Fruit fly (Drosophila melanogaster) whole organism, embryonic: ENCODE measurements around the gene NFAT.
A peak's percentile ranks its signal among the peaks of the same experiment; 100 is the strongest.

ENCODE experiments used
- Awh ChIP-seq: fragments of 200-800 bp; sonication (Bioruptor generic); IDR thresholded peaks from 2 replicates; pipeline ENCODE4, ENCODE4 v1.3.6; 2022; ENCODE audit warnings: missing biosample characterization, missing genetic modification characterization
- CG12071 ChIP-seq: fragments of 200-800 bp; sonication (Bioruptor generic); optimal IDR thresholded peaks from 3 replicates; lab custom pipeline; 2018; ENCODE audit warnings: missing biosample characterization, mild to moderate bottlenecking, missing genetic modification characterization
- CG12104 ChIP-seq: fragments of 200-800 bp; sonication (Bioruptor generic); optimal IDR thresholded peaks from 3 replicates; lab custom pipeline; 2016; ENCODE audit warnings: missing biosample characterization, missing genetic modification characterization
- CG12769 ChIP-seq: fragments of 200-800 bp; sonication (Bioruptor generic); optimal IDR thresholded peaks from 2 replicates; lab custom pipeline; 2019; ENCODE audit warnings: missing biosample characterization, mild to moderate bottlenecking, missing genetic modification characterization, moderate library complexity
- CG15601 ChIP-seq: fragments of 200-800 bp; sonication (Bioruptor generic); optimal IDR thresholded peaks from 3 replicates; lab custom pipeline; 2019; ENCODE audit warnings: missing biosample characterization, mild to moderate bottlenecking, missing genetic modification characterization, moderate library complexity
- CG17186 ChIP-seq: fragments of 200-800 bp; sonication (Bioruptor generic); optimal IDR thresholded peaks from 3 replicates; lab custom pipeline; 2017; ENCODE audit warnings: missing biosample characterization, missing genetic modification reagents, missing genetic modification characterization
- CG17328 ChIP-seq: fragments of 200-800 bp; sonication (Bioruptor generic); IDR thresholded peaks from 2 replicates; pipeline ENCODE4 v1.3.6; 2022; ENCODE audit warnings: missing biosample characterization, missing genetic modification characterization
- CG17568 ChIP-seq: fragments of 200-800 bp; sonication (Bioruptor generic); optimal IDR thresholded peaks from 2 replicates; lab custom pipeline; 2018; ENCODE audit warnings: missing biosample characterization, mild to moderate bottlenecking, missing genetic modification characterization, moderate library complexity
- CG17612 ChIP-seq: fragments of 200-800 bp; sonication (Bioruptor generic); IDR thresholded peaks from 2 replicates; pipeline ENCODE4 v1.3.6; 2022; ENCODE audit warnings: missing biosample characterization, missing genetic modification characterization
- CG17829 ChIP-seq: fragments of 200-800 bp; optimal IDR thresholded peaks from 2 replicates; lab custom pipeline; 2019; ENCODE audit warnings: missing biosample characterization, mild to moderate bottlenecking, missing genetic modification characterization, moderate library complexity
- CG31365 ChIP-seq: fragments of 200-800 bp; sonication (Bioruptor generic); optimal IDR thresholded peaks from 2 replicates; lab custom pipeline; 2018; ENCODE audit warnings: missing biosample characterization, mild to moderate bottlenecking, missing genetic modification characterization
- CG3838 ChIP-seq: fragments of 200-800 bp; sonication (Bioruptor generic); optimal IDR thresholded peaks from 3 replicates; lab custom pipeline; 2016; ENCODE audit warnings: missing biosample characterization, missing genetic modification characterization
- CG4424 ChIP-seq: fragments of 200-800 bp; sonication (Bioruptor generic); optimal IDR thresholded peaks from 3 replicates; lab custom pipeline; 2016; ENCODE audit warnings: missing biosample characterization, missing genetic modification characterization
- CG4854 ChIP-seq: fragments of 200-800 bp; sonication (Bioruptor generic); optimal IDR thresholded peaks from 2 replicates; lab custom pipeline; 2016; ENCODE audit warnings: missing biosample characterization, missing genetic modification characterization, inconsistent platforms
- CG6272 ChIP-seq: fragments of 200-800 bp; sonication (Bioruptor generic); IDR thresholded peaks from 2 replicates; pipeline ENCODE4 v1.3.6; 2022; ENCODE audit warnings: missing biosample characterization, missing genetic modification characterization
- CG8290 ChIP-seq, 3 experiments: fragments of 200-800 bp; sonication (Bioruptor generic); optimal IDR thresholded peaks; 2 replicates each; lab custom pipeline; 2016 to 2019; ENCODE audit warnings: missing biosample characterization in 3 of 3, missing genetic modification characterization in 3 of 3, mild to moderate bottlenecking in 2 of 3, moderate library complexity in 1 of 3
- CG9437 ChIP-seq: fragments of 200-800 bp; sonication (Bioruptor generic); optimal IDR thresholded peaks from 2 replicates; lab custom pipeline; 2018; ENCODE audit warnings: missing biosample characterization, mild to moderate bottlenecking, missing genetic modification characterization
- CG9817 ChIP-seq: fragments of 200-800 bp; sonication (Bioruptor generic); optimal IDR thresholded peaks from 2 replicates; lab custom pipeline; 2018; ENCODE audit warnings: missing biosample characterization, mild to moderate bottlenecking, missing genetic modification characterization, moderate library complexity
- Dp ChIP-seq: fragments of 200-800 bp; sonication (Bioruptor generic); optimal IDR thresholded peaks from 2 replicates; lab custom pipeline; 2018; ENCODE audit warnings: missing biosample characterization, mild to moderate bottlenecking, missing genetic modification characterization, moderate library complexity
- E2f1 ChIP-seq: fragments of 200-800 bp; sonication (Bioruptor generic); IDR thresholded peaks from 2 replicates; pipeline ENCODE4 v1.3.6; 2022; ENCODE audit warnings: missing biosample characterization, missing genetic modification characterization
- Gug ChIP-seq: fragments of 200-800 bp; sonication (Bioruptor generic); IDR thresholded peaks from 4 replicates; pipeline ENCODE4 v1.3.6; 2022; ENCODE audit warnings: missing biosample characterization, missing genetic modification characterization
- HLH3B ChIP-seq: fragments of 200-800 bp; sonication (Bioruptor generic); IDR thresholded peaks from 2 replicates; pipeline ENCODE4 v1.3.6; 2022; ENCODE audit warnings: missing biosample characterization, missing genetic modification characterization
- Hand ChIP-seq: fragments of 200-800 bp; sonication (Bioruptor generic); optimal IDR thresholded peaks from 2 replicates; lab custom pipeline; 2017; ENCODE audit warnings: mild to moderate bottlenecking, missing biosample characterization, missing genetic modification reagents, missing genetic modification characterization
- MTF-1 ChIP-seq: fragments of 200-800 bp; sonication (Bioruptor generic); optimal IDR thresholded peaks from 2 replicates; lab custom pipeline; 2018; ENCODE audit warnings: missing biosample characterization, mild to moderate bottlenecking, missing genetic modification characterization, borderline replicate concordance
- NC2α ChIP-seq: fragments of 200-800 bp; sonication (Bioruptor generic); optimal IDR thresholded peaks from 2 replicates; lab custom pipeline; 2016; ENCODE audit warnings: missing biosample characterization, missing genetic modification characterization
- Rx ChIP-seq: fragments of 200-800 bp; sonication (Bioruptor generic); IDR thresholded peaks from 2 replicates; pipeline ENCODE4 v1.3.6; 2022; ENCODE audit warnings: missing biosample characterization, missing genetic modification characterization
- Usf ChIP-seq: fragments of 200-800 bp; sonication (Bioruptor generic); optimal IDR thresholded peaks from 2 replicates; lab custom pipeline; 2017; ENCODE audit warnings: missing genotype, missing biosample characterization, missing genetic modification characterization
- Vsx1 ChIP-seq: fragments of 200-800 bp; sonication (Bioruptor generic); optimal IDR thresholded peaks from 2 replicates; lab custom pipeline; 2017; ENCODE audit warnings: missing biosample characterization, mild to moderate bottlenecking, missing genetic modification characterization, missing genetic modification reagents
- YL-1 ChIP-seq: fragments of 200-800 bp; sonication (Bioruptor generic); optimal IDR thresholded peaks from 3 replicates; lab custom pipeline; 2017; ENCODE audit warnings: missing biosample characterization, mild to moderate bottlenecking, missing genetic modification characterization
- ase ChIP-seq: fragments of 200-800 bp; sonication (Bioruptor generic); IDR thresholded peaks from 3 replicates; pipeline ENCODE4 v1.3.6; 2022; ENCODE audit warnings: missing biosample characterization, missing genetic modification characterization
- ash1 ChIP-seq: fragments of 200-800 bp; sonication (Bioruptor generic); optimal IDR thresholded peaks from 2 replicates; lab custom pipeline; 2018; ENCODE audit warnings: missing biosample characterization, mild to moderate bottlenecking, missing genetic modification characterization
- br ChIP-seq: fragments of >200 bp; optimal IDR thresholded peaks from 2 replicates; lab custom pipeline; 2017
- cad ChIP-seq: fragments of >200 bp; optimal IDR thresholded peaks from 2 replicates; lab custom pipeline; 2017; ENCODE audit warnings: missing biosample characterization, missing genetic modification characterization
- chinmo ChIP-seq: fragments of 200-800 bp; sonication (Bioruptor generic); IDR thresholded peaks from 4 replicates; pipeline ENCODE4 v1.3.6; 2022; ENCODE audit warnings: missing biosample characterization, missing genetic modification characterization; ENCODE audit not compliant: partially characterized antibody
- ci ChIP-seq: fragments of 200-800 bp; sonication (Bioruptor generic); IDR thresholded peaks from 3 replicates; pipeline ENCODE4 v1.3.6; 2022; ENCODE audit warnings: missing biosample characterization, missing genetic modification characterization
- crc ChIP-seq: fragments of 200-800 bp; sonication (Bioruptor generic); optimal IDR thresholded peaks from 2 replicates; lab custom pipeline; 2016; ENCODE audit warnings: missing biosample characterization, missing genetic modification characterization
- dysf ChIP-seq: fragments of 200-800 bp; sonication (Bioruptor generic); IDR thresholded peaks from 3 replicates; pipeline ENCODE4 v1.3.6; 2022; ENCODE audit warnings: missing biosample characterization, missing genetic modification characterization
- emc ChIP-seq: fragments of 200-800 bp; sonication (Bioruptor generic); optimal IDR thresholded peaks from 2 replicates; lab custom pipeline; 2016; ENCODE audit warnings: missing biosample characterization, missing genetic modification characterization
- gem ChIP-seq: fragments of 200-800 bp; sonication (Bioruptor generic); optimal IDR thresholded peaks from 2 replicates; lab custom pipeline; 2019; ENCODE audit warnings: missing biosample characterization, mild to moderate bottlenecking, missing genetic modification characterization, moderate library complexity
- klu ChIP-seq: fragments of 200-800 bp; sonication (Bioruptor generic); IDR thresholded peaks from 2 replicates; pipeline ENCODE4 v1.3.6; 2022; ENCODE audit warnings: missing biosample characterization, missing genetic modification characterization
- knrl ChIP-seq: fragments of 200-800 bp; sonication (Bioruptor generic); IDR thresholded peaks from 3 replicates; pipeline ENCODE4 v1.3.6; 2022; ENCODE audit warnings: missing biosample characterization, missing genetic modification characterization; ENCODE audit not compliant: partially characterized antibody
- lab ChIP-seq: fragments of 200-800 bp; sonication (Bioruptor generic); optimal IDR thresholded peaks from 3 replicates; lab custom pipeline; 2017; ENCODE audit warnings: missing biosample characterization, missing genetic modification characterization, mild to moderate bottlenecking, moderate library complexity, missing genetic modification reagents
- nau ChIP-seq: fragments of 200-800 bp; sonication (Bioruptor generic); optimal IDR thresholded peaks from 3 replicates; lab custom pipeline; 2017; ENCODE audit warnings: missing biosample characterization, mild to moderate bottlenecking, missing genetic modification characterization, missing genetic modification reagents
- nerfin-2 ChIP-seq: fragments of 200-800 bp; sonication (Bioruptor generic); IDR thresholded peaks from 2 replicates; pipeline ENCODE4 v1.3.6; 2022; ENCODE audit warnings: missing biosample characterization, missing genetic modification characterization; ENCODE audit not compliant: partially characterized antibody
- phol ChIP-seq: fragments of 200-800 bp; sonication (Bioruptor generic); optimal IDR thresholded peaks from 3 replicates; lab custom pipeline; 2018; ENCODE audit warnings: missing biosample characterization, mild to moderate bottlenecking, missing genetic modification characterization, moderate library complexity
- so ChIP-seq: fragments of 200-800 bp; sonication (Bioruptor generic); IDR thresholded peaks from 3 replicates; pipeline ENCODE4 v1.3.6; 2022; ENCODE audit warnings: missing biosample characterization, missing genetic modification characterization
- sob ChIP-seq: fragments of 200-800 bp; sonication (Bioruptor generic); IDR thresholded peaks from 2 replicates; pipeline ENCODE4 v1.3.6; 2022; ENCODE audit warnings: missing biosample characterization, missing genetic modification characterization
- sug ChIP-seq: fragments of 200-800 bp; optimal IDR thresholded peaks from 2 replicates; lab custom pipeline; 2019; ENCODE audit warnings: missing biosample characterization, mild to moderate bottlenecking, missing genetic modification characterization, moderate library complexity
- tx ChIP-seq: fragments of 200-800 bp; sonication (Bioruptor generic); optimal IDR thresholded peaks from 2 replicates; lab custom pipeline; 2016; ENCODE audit warnings: missing biosample characterization, missing genetic modification characterization
- vnd ChIP-seq: fragments of 200-800 bp; sonication (Bioruptor generic); IDR thresholded peaks from 3 replicates; pipeline ENCODE4 v1.3.6; 2022; ENCODE audit warnings: missing biosample characterization, missing genetic modification characterization; ENCODE audit not compliant: partially characterized antibody

NFAT gene

dm6 chrX:13630290-13630900, 5.8 kb downstream of the NFAT start (continued):
- TF ChIP-seq YL-1 (GFP tag; lab: Kevin White, UChicago), result no peak
- TF ChIP-seq CG15601 (tag; lab: Kevin White, UChicago), result peak; percentile 31
- TF ChIP-seq ash1 (GFP tag; lab: Kevin White, UChicago), result no peak
- no peak for TF ChIP-seq CG17186 (GFP tag; lab: Kevin White, UChicago)
- TF ChIP-seq CG17328 (GFP tag; lab: Robert Waterston, UW), result 0 out of 2 replicates have a peak, but pooled peaks have one; percentile 7
- no peak for TF ChIP-seq nerfin-2
- 0 out of 3 replicates have a peak, but pooled peaks have one; percentile 30 for TF ChIP-seq dysf
- no peak for TF ChIP-seq CG8290 (GFP tag; optimal IDR thresholded peaks at IDR 0.05; lab: Kevin White, UChicago)
- TF ChIP-seq CG8290 (tag; optimal IDR thresholded peaks at IDR 0.05; lab: Kevin White, UChicago), result no peak
- no peak for TF ChIP-seq emc (GFP tag; lab: Kevin White, UChicago)
- no peak for TF ChIP-seq CG4854 (GFP tag; lab: Kevin White, UChicago)
- TF ChIP-seq CG4424, result peak; percentile 37
- no peak for TF ChIP-seq Vsx1 (GFP tag; lab: Kevin White, UChicago)
- TF ChIP-seq Usf (GFP tag; lab: Kevin White, UChicago), result no peak
- no peak for TF ChIP-seq CG17612 (GFP tag; lab: Robert Waterston, UW)
- TF ChIP-seq sob (GFP tag; lab: Robert Waterston, UW), result no peak
- TF ChIP-seq CG17829 (tag; lab: Kevin White, UChicago), result peak; percentile 10
- no peak for TF ChIP-seq Dp (GFP tag; lab: Kevin White, UChicago)
- TF ChIP-seq sug, result no peak
- TF ChIP-seq chinmo, result no peak
- TF ChIP-seq ci (GFP tag; lab: Robert Waterston, UW), result peak; percentile 53; the same call in 1 of the 3 replicates
- no peak for TF ChIP-seq CG17568
- TF ChIP-seq nau (GFP tag; lab: Kevin White, UChicago), result no peak
- TF ChIP-seq knrl, result no peak
- no peak for TF ChIP-seq CG31365 (tag; lab: Kevin White, UChicago)
- peak; percentile 46 for TF ChIP-seq phol (tag; lab: Kevin White, UChicago)
- TF ChIP-seq E2f1 (GFP tag; lab: Robert Waterston, UW), result no peak
- no peak for TF ChIP-seq CG9817
- 0 out of 2 replicates have a peak, but pooled peaks have one; percentile 24 for TF ChIP-seq HLH3B
- no peak for TF ChIP-seq tx
- no peak for TF ChIP-seq cad (GFP tag; lab: Kevin White, UChicago)
- no peak for TF ChIP-seq CG12769 (tag; lab: Kevin White, UChicago)
- TF ChIP-seq gem, result peak; percentile 60
- TF ChIP-seq MTF-1 (GFP tag; lab: Kevin White, UChicago), result no peak
- no peak for TF ChIP-seq so
- no peak for TF ChIP-seq CG6272 (GFP tag; lab: Robert Waterston, UW)
- no peak for TF ChIP-seq Gug (GFP tag; lab: Robert Waterston, UW)
- no peak for TF ChIP-seq vnd
- no peak for TF ChIP-seq Hand (GFP tag; lab: Kevin White, UChicago)
- no peak for TF ChIP-seq Awh (GFP tag; lab: Robert Waterston, UW)
- no peak for TF ChIP-seq CG12071 (GFP tag; lab: Kevin White, UChicago)
- no peak for TF ChIP-seq CG12104 (GFP tag; lab: Kevin White, UChicago)
- TF ChIP-seq NC2α, result no peak
- peak; percentile 24 for TF ChIP-seq crc (GFP tag; lab: Kevin White, UChicago)
- no peak for TF ChIP-seq br (lab: Kevin White, UChicago)
- TF ChIP-seq lab (GFP tag; lab: Kevin White, UChicago), result peak; percentile 48
- no peak for TF ChIP-seq CG9437 (GFP tag; lab: Kevin White, UChicago)
- no peak for TF ChIP-seq CG3838 (GFP tag; lab: Kevin White, UChicago)
- no peak for TF ChIP-seq Rx (GFP tag; lab: Robert Waterston, UW)
- TF ChIP-seq ase (GFP tag; lab: Robert Waterston, UW), result no peak
- TF ChIP-seq klu (GFP tag; lab: Robert Waterston, UW), result no peak
